Fruit fly (Drosophila melanogaster): ENCODE data around the gene Ankle2.

Gene Ankle2

DNA sequence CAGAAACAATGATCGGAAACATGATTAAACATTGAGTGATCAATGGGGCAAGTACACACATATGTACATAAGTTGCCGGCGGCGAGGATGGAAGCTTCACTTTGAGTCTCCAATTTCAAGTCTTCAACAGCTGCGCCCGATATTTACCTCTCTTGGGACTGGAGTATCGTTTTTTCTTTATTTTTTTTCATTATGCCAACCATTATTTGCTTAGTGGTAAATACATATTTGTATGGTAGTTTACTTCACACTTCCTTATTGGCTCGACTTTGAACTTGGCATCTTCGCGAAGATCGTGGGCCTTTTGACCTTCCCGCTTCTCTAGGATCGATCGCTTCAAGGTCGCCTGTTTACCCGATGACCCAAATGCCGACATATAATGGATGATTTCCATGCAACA is 3.6 kb upstream of the Ankle2 start:
- TF ChIP-seq EcR (GFP tag; optimal IDR thresholded peaks at IDR 0.05) (no peak), CG4496 (GFP tag; IDR thresholded peaks at IDR 0.05) (no peak), CG8301 (tag; optimal IDR thresholded peaks at IDR 0.05) (no peak), CG14655 (GFP tag; optimal IDR thresholded peaks at IDR 0.05) (no peak), Ets98B (GFP tag; IDR thresholded peaks at IDR 0.05) (no peak), CG13204 (GFP tag; optimal IDR thresholded peaks at IDR 0.05) (no peak), CG9948 (tag; optimal IDR thresholded peaks at IDR 0.05) (no peak), CG8159 (tag; optimal IDR thresholded peaks at IDR 0.05) (no peak), Snoo (tag; optimal IDR thresholded peaks at IDR 0.05) (no peak), Pif1A (GFP tag; optimal IDR thresholded peaks at IDR 0.05) (no peak), CG17806 (tag; optimal IDR thresholded peaks at IDR 0.05) (no peak), CG15710 (tag; optimal IDR thresholded peaks at IDR 0.05) (no peak)

DNA sequence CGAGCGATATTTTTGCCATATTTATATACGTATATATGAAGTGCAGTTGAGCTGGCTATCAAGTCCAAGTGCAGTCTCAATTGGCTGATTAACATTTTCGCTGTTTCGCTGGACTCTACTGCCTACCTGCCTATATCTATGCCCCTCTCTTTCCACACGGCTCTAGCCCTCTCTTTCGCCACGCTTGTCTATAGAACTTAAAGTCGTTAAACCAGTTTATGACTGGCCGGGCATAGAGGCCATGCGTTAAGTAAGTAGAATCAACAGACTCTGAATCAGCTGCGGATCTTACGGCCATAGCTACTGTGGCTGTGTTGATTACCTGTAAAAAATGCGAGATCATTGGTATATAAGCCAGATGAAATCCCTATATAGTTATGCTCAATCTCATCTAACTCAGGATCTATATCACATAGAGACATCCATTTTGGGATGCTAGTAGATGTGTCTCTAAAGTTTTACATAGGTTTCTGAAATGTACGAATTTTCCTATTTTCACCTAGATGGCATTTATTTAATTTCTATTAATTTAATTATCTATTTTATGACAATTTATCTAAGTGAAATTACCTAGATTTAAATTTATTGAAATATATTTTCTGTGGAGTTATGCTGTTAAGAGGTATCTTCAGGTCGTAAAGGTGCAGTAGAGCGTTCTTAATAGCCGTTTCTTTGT is 2.7 kb upstream of the Ankle2 start:
- TF ChIP-seq gl (tag; optimal IDR thresholded peaks at IDR 0.05) (no peak), CG34367 (tag; optimal IDR thresholded peaks at IDR 0.05) (peak; percentile 11), CG9948 (tag; optimal IDR thresholded peaks at IDR 0.05) (peak; percentile 66), CG8301 (tag; optimal IDR thresholded peaks at IDR 0.05) (peak; percentile 42), CG14655 (GFP tag; optimal IDR thresholded peaks at IDR 0.05) (peak; percentile 73), CG15710 (tag; optimal IDR thresholded peaks at IDR 0.05) (peak; percentile 57), CG4496 (GFP tag; IDR thresholded peaks at IDR 0.05) (no peak), Pif1B (GFP tag; optimal IDR thresholded peaks at IDR 0.05) (peak; percentile 42), CG17806 (tag; optimal IDR thresholded peaks at IDR 0.05) (peak; percentile 45), CG12605 (GFP tag; IDR thresholded peaks at IDR 0.05) (no peak), CG8159 (tag; optimal IDR thresholded peaks at IDR 0.05) (peak; percentile 69), CG32121 (GFP tag; IDR thresholded peaks at IDR 0.05) (no peak), CG13204 (GFP tag; optimal IDR thresholded peaks at IDR 0.05) (no peak), D1 (tag; optimal IDR thresholded peaks at IDR 0.05) (peak; percentile 3), Ets98B (GFP tag; IDR thresholded peaks at IDR 0.05) (no peak), EcR (GFP tag; optimal IDR thresholded peaks at IDR 0.05) (peak; percentile 59), Snoo (tag; optimal IDR thresholded peaks at IDR 0.05) (peak; percentile 29), Pif1A (GFP tag; optimal IDR thresholded peaks at IDR 0.05) (peak; percentile 27), rn (GFP tag; IDR thresholded peaks at IDR 0.05) (no peak)

DNA sequence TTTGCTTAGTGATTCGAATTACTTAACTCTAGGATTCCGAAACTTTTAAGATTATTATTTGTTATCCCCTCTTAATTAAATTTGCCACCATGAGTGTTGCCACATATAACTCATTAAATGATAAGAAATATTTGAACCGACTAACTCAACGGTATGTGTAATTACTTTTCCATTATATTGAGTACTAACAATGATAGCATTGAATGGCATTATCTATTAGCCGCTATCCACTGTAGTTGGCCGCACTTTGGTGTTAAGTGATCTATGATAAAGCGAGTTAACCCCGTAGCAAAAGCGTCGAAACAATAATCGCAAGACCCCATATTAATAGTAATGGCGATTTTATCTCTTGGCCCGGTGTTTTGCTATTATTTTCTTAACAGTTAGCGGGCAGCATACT is 1.9 kb upstream of the Ankle2 start:
- no peak for TF ChIP-seq Pif1B (GFP tag; optimal IDR thresholded peaks at IDR 0.05)
- no peak for TF ChIP-seq D1 (tag; optimal IDR thresholded peaks at IDR 0.05)
- no peak for TF ChIP-seq CG32121 (GFP tag; IDR thresholded peaks at IDR 0.05)
- no peak for TF ChIP-seq CG13204 (GFP tag; optimal IDR thresholded peaks at IDR 0.05)
- no peak for TF ChIP-seq Ets98B (GFP tag; IDR thresholded peaks at IDR 0.05)
- no peak for TF ChIP-seq EcR (GFP tag; optimal IDR thresholded peaks at IDR 0.05)
- no peak for TF ChIP-seq fd96Ca (GFP tag; IDR thresholded peaks at IDR 0.05)

DNA sequence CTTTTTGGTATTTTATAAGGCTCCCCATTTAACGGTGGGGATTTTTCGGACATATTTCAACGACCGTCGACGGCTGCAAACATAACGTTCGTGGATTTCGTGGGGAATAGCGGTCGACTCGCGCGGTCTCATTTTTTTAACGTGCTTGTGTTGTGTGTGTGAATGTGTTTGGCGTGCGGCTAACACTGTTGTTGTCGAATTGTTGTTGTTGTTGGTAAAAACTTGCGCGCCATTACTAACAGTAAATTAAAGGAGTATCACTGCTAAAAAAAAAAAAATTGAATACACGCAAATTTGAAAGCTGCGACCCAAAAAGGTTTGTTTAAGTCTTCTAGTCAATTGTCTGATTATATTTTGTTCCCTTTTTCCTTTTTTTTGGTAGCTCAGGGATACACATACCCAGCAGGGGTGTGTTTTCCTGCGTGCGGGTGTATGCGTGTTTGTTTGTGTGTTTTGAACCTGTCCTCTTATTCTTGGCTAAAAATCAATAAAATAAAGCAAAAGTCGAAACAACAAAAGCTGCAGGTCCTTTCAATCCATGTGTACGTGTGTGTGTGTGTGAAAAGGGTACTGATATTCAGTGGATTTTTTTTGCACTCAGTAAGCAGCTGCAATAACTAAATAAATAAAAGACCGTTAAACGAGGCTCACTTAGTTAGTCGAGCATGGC is 888 bp upstream of the Ankle2 start, which contains the start of gene CG12991:
Gene CG12991 (plus strand): TSS at position 80 of the 670 bp plus-strand sequence.
- TF ChIP-seq gl (tag; optimal IDR thresholded peaks at IDR 0.05) (no peak), CG8301 (tag; optimal IDR thresholded peaks at IDR 0.05) (peak; percentile 0), Ets98B (GFP tag; IDR thresholded peaks at IDR 0.05) (peak; percentile 64), CG12605 (GFP tag; IDR thresholded peaks at IDR 0.05) (peak; percentile 36; the same call in 1 of the 2 replicates), CG4496 (GFP tag; IDR thresholded peaks at IDR 0.05) (0 out of 3 replicates have a peak, but pooled peaks have one; percentile 59), Pif1A (GFP tag; optimal IDR thresholded peaks at IDR 0.05) (peak; percentile 30)

DNA sequence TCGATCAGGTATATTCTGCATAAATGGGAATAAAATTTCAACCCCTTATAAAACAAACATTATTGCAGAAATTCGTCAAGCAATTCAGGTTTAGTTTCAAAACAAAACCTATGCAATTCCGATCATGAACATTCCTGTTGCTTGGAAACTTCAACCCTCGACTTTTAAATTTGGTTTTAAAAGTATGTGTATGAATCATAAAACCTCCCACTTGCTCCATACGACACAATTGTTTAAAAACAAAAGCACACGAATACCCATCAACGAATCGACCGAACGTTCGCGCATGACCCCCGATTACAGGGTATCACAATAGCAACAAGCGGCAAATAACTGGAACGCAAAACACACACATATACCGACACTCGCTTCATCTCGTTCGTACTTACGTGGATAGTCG is 905 bp downstream of the Ankle2 start:
- peak; percentile 61; the same call in 2 of the 3 replicates for TF ChIP-seq fd96Ca (GFP tag; IDR thresholded peaks at IDR 0.05)
- peak; percentile 65 for TF ChIP-seq Ets98B (GFP tag; IDR thresholded peaks at IDR 0.05)
- TF ChIP-seq CG10348 (GFP tag; IDR thresholded peaks at IDR 0.05): no peak
- peak; percentile 47 for TF ChIP-seq CG8301 (tag; optimal IDR thresholded peaks at IDR 0.05)
- TF ChIP-seq CG8159 (tag; optimal IDR thresholded peaks at IDR 0.05): peak; percentile 40
- TF ChIP-seq CG32121 (GFP tag; IDR thresholded peaks at IDR 0.05): peak; percentile 59
- peak; percentile 28; the same call in 1 of the 3 replicates for TF ChIP-seq CG4496 (GFP tag; IDR thresholded peaks at IDR 0.05)
- TF ChIP-seq EcR (GFP tag; optimal IDR thresholded peaks at IDR 0.05): no peak
- TF ChIP-seq CG9948 (tag; optimal IDR thresholded peaks at IDR 0.05): peak; percentile 37
- TF ChIP-seq CG17806 (tag; optimal IDR thresholded peaks at IDR 0.05): peak; percentile 6
- peak; percentile 37 for TF ChIP-seq Pif1A (GFP tag; optimal IDR thresholded peaks at IDR 0.05)
- TF ChIP-seq CG15710 (tag; optimal IDR thresholded peaks at IDR 0.05): peak; percentile 38
- TF ChIP-seq CG34367 (tag; optimal IDR thresholded peaks at IDR 0.05): no peak
- 0 out of 2 replicates have a peak, but pooled peaks have one; percentile 30 for TF ChIP-seq rn (GFP tag; IDR thresholded peaks at IDR 0.05)
- TF ChIP-seq Pif1B (GFP tag; optimal IDR thresholded peaks at IDR 0.05): peak; percentile 49
- TF ChIP-seq CG13204 (GFP tag; optimal IDR thresholded peaks at IDR 0.05): no peak
- TF ChIP-seq CG14655 (GFP tag; optimal IDR thresholded peaks at IDR 0.05): peak; percentile 61
- peak; percentile 18 for TF ChIP-seq Snoo (tag; optimal IDR thresholded peaks at IDR 0.05)
- peak; percentile 31 for TF ChIP-seq CG12605 (GFP tag; IDR thresholded peaks at IDR 0.05)
- TF ChIP-seq D1 (tag; optimal IDR thresholded peaks at IDR 0.05): peak; percentile 3
- TF ChIP-seq gl (tag; optimal IDR thresholded peaks at IDR 0.05): no peak
